Fruit fly (Drosophila melanogaster) whole organism, embryonic: ENCODE data around the gene gish.

Experiments used
- Abd-B ChIP-seq: fragments of 200-800 bp; sonication (Bioruptor generic); optimal IDR thresholded peaks from 2 replicates; lab custom pipeline; 2018; ENCODE audit warnings: missing biosample characterization, mild to moderate bottlenecking, missing genetic modification characterization, moderate library complexity
- Asciz ChIP-seq: fragments of 200-800 bp; sonication (Bioruptor generic); optimal IDR thresholded peaks from 2 replicates; lab custom pipeline; 2017; ENCODE audit warnings: missing biosample characterization, mild to moderate bottlenecking, missing genetic modification characterization, missing genetic modification reagents
- B-H1 ChIP-seq: fragments of 200-800 bp; sonication (Bioruptor generic); IDR thresholded peaks from 3 replicates; pipeline ENCODE4 v1.3.6; 2022; ENCODE audit warnings: missing biosample characterization, missing genetic modification characterization
- Bteb2 ChIP-seq: fragments of 200-800 bp; sonication (Bioruptor generic); optimal IDR thresholded peaks from 2 replicates; lab custom pipeline; 2016; ENCODE audit warnings: missing biosample characterization, missing genetic modification characterization
- CG10274 ChIP-seq: fragments of 200-800 bp; sonication (Bioruptor generic); optimal IDR thresholded peaks from 3 replicates; lab custom pipeline; 2017; ENCODE audit warnings: missing biosample characterization, mild to moderate bottlenecking, missing genetic modification characterization
- CG10366 ChIP-seq: fragments of 200-800 bp; sonication (Bioruptor generic); IDR thresholded peaks from 2 replicates; pipeline ENCODE4 v1.3.6; 2022; ENCODE audit warnings: missing biosample characterization, missing genetic modification characterization
- CG10462 ChIP-seq: fragments of 200-800 bp; sonication (Bioruptor generic); optimal IDR thresholded peaks from 2 replicates; lab custom pipeline; 2016; ENCODE audit warnings: missing biosample characterization, missing genetic modification characterization
- CG10654 ChIP-seq: fragments of 200-800 bp; sonication (Bioruptor generic); optimal IDR thresholded peaks from 2 replicates; lab custom pipeline; 2016; ENCODE audit warnings: missing biosample characterization, missing genetic modification characterization
- CG12155 ChIP-seq: fragments of 200-800 bp; sonication (Bioruptor generic); optimal IDR thresholded peaks from 3 replicates; lab custom pipeline; 2016; ENCODE audit warnings: missing biosample characterization, missing genetic modification characterization
- CG12299 ChIP-seq: fragments of 200-800 bp; sonication (Bioruptor generic); optimal IDR thresholded peaks from 2 replicates; lab custom pipeline; 2018; ENCODE audit warnings: missing biosample characterization, mild to moderate bottlenecking, missing genetic modification characterization
- CG13296 ChIP-seq: fragments of 200-800 bp; sonication (Bioruptor generic); optimal IDR thresholded peaks from 3 replicates; lab custom pipeline; 2018; ENCODE audit warnings: missing biosample characterization, mild to moderate bottlenecking, missing genetic modification characterization
- CG14667 ChIP-seq: fragments of 200-800 bp; sonication (Bioruptor generic); IDR thresholded peaks from 2 replicates; pipeline ENCODE4 v1.3.6; 2022; ENCODE audit warnings: missing biosample characterization, missing genetic modification characterization
- CG14710 ChIP-seq: fragments of 200-800 bp; sonication (Bioruptor generic); optimal IDR thresholded peaks from 3 replicates; lab custom pipeline; 2019; ENCODE audit warnings: missing biosample characterization, mild to moderate bottlenecking, missing genetic modification characterization, moderate library complexity
- CG15073 ChIP-seq: fragments of 200-800 bp; sonication (Bioruptor generic); optimal IDR thresholded peaks from 2 replicates; lab custom pipeline; 2016; ENCODE audit warnings: missing biosample characterization, missing genetic modification characterization
- CG1603 ChIP-seq: fragments of 200-800 bp; sonication (Bioruptor generic); optimal IDR thresholded peaks from 2 replicates; lab custom pipeline; 2019; ENCODE audit warnings: missing biosample characterization, mild to moderate bottlenecking, missing genetic modification characterization, moderate library complexity
- CG16813 ChIP-seq: fragments of 200-800 bp; sonication (Bioruptor generic); IDR thresholded peaks from 3 replicates; pipeline ENCODE4 v1.3.6; 2022; ENCODE audit warnings: missing biosample characterization, missing genetic modification characterization; ENCODE audit not compliant: partially characterized antibody
- CG32532 ChIP-seq: fragments of 200-800 bp; sonication (Bioruptor generic); IDR thresholded peaks from 2 replicates; pipeline ENCODE4 v1.3.6; 2022; ENCODE audit warnings: missing biosample characterization, missing genetic modification characterization
- CG33557 ChIP-seq: fragments of 200-800 bp; sonication (Bioruptor generic); optimal IDR thresholded peaks from 2 replicates; lab custom pipeline; 2019; ENCODE audit warnings: missing biosample characterization, mild to moderate bottlenecking, missing genetic modification characterization, moderate library complexity
- CG34224 ChIP-seq: fragments of 200-800 bp; sonication (Bioruptor generic); IDR thresholded peaks from 3 replicates; pipeline ENCODE4 v1.3.6; 2022; ENCODE audit warnings: missing biosample characterization, missing genetic modification characterization; ENCODE audit not compliant: partially characterized antibody
- CG4404 ChIP-seq: fragments of 200-800 bp; sonication (Bioruptor generic); IDR thresholded peaks from 2 replicates; pipeline ENCODE4 v1.3.6; 2022; ENCODE audit warnings: missing biosample characterization, missing genetic modification characterization
- CG5245 ChIP-seq: fragments of 200-800 bp; sonication (Bioruptor generic); optimal IDR thresholded peaks from 3 replicates; lab custom pipeline; 2016; ENCODE audit warnings: missing biosample characterization, missing genetic modification characterization
- CG6654 ChIP-seq: fragments of 200-800 bp; sonication (Bioruptor generic); optimal IDR thresholded peaks from 2 replicates; lab custom pipeline; 2017; ENCODE audit warnings: missing biosample characterization, mild to moderate bottlenecking, missing genetic modification characterization
- CG6813 ChIP-seq: fragments of 200-800 bp; sonication (Bioruptor generic); optimal IDR thresholded peaks from 2 replicates; lab custom pipeline; 2017; ENCODE audit warnings: missing biosample characterization, missing genetic modification characterization, mild to moderate bottlenecking, moderate library complexity, missing genetic modification reagents
- CG8478 ChIP-seq: fragments of >200 bp; optimal IDR thresholded peaks from 2 replicates; lab custom pipeline; 2018
- CG9437 ChIP-seq: fragments of 200-800 bp; sonication (Bioruptor generic); optimal IDR thresholded peaks from 2 replicates; lab custom pipeline; 2018; ENCODE audit warnings: missing biosample characterization, mild to moderate bottlenecking, missing genetic modification characterization
- CG9727 ChIP-seq: fragments of 200-800 bp; sonication (Bioruptor generic); optimal IDR thresholded peaks from 3 replicates; lab custom pipeline; 2017; ENCODE audit warnings: missing biosample characterization, mild to moderate bottlenecking, missing genetic modification characterization
- CG9932 ChIP-seq: fragments of 200-800 bp; sonication (Bioruptor generic); IDR thresholded peaks from 2 replicates; pipeline ENCODE4 v1.3.6; 2022; ENCODE audit warnings: missing biosample characterization, missing genetic modification characterization
- HLH4C ChIP-seq: fragments of 200-800 bp; sonication (Bioruptor generic); IDR thresholded peaks from 3 replicates; pipeline ENCODE4 v1.3.6; 2022; ENCODE audit warnings: missing biosample characterization, missing genetic modification characterization; ENCODE audit not compliant: partially characterized antibody
- HLHmδ ChIP-seq: fragments of 200-800 bp; sonication (Bioruptor generic); optimal IDR thresholded peaks from 2 replicates; lab custom pipeline; 2018; ENCODE audit warnings: missing biosample characterization, mild to moderate bottlenecking, missing genetic modification characterization, moderate library complexity
- Hmr ChIP-seq: fragments of 200-800 bp; sonication (Bioruptor generic); optimal IDR thresholded peaks from 3 replicates; lab custom pipeline; 2017; ENCODE audit warnings: mild to moderate bottlenecking, missing biosample characterization, missing genetic modification reagents, missing genetic modification characterization
- Pdp1 ChIP-seq, 2 experiments: fragments of 200-800 bp; sonication (Bioruptor generic); optimal IDR thresholded peaks; 3 replicates each; lab custom pipeline; 2016; ENCODE audit warnings: missing biosample characterization in 2 of 2, missing genetic modification characterization in 2 of 2, mild to moderate bottlenecking in 1 of 2, moderate library complexity in 1 of 2
- Tbp ChIP-seq: fragments of >200 bp; optimal IDR thresholded peaks from 2 replicates; lab custom pipeline; 2018; ENCODE audit warnings: missing biosample characterization, missing genetic modification characterization
- ap ChIP-seq: fragments of 200-800 bp; sonication (Bioruptor generic); IDR thresholded peaks from 2 replicates; pipeline ENCODE4 v1.3.6; 2022; ENCODE audit warnings: missing biosample characterization, missing genetic modification characterization
- bsh ChIP-seq, 2 experiments: fragments of 200-800 bp; sonication (Bioruptor generic); optimal IDR thresholded peaks; 2 replicates each; lab custom pipeline; 2017 to 2018; ENCODE audit warnings: mild to moderate bottlenecking in 2 of 2, missing biosample characterization in 2 of 2, missing genetic modification characterization in 2 of 2, moderate library complexity in 1 of 2
- cato ChIP-seq: fragments of 200-800 bp; sonication (Bioruptor generic); optimal IDR thresholded peaks from 2 replicates; lab custom pipeline; 2016; ENCODE audit warnings: missing biosample characterization, missing genetic modification characterization, borderline replicate concordance
- crol ChIP-seq: fragments of 200-800 bp; sonication (Bioruptor generic); IDR thresholded peaks from 2 replicates; pipeline ENCODE4 v1.3.6; 2022; ENCODE audit warnings: missing biosample characterization, missing genetic modification characterization
- cwo ChIP-seq: fragments of 200-800 bp; sonication (Bioruptor generic); optimal IDR thresholded peaks from 3 replicates; lab custom pipeline; 2017; ENCODE audit warnings: missing biosample characterization, missing genetic modification characterization, mild to moderate bottlenecking, moderate library complexity, missing genetic modification reagents
- dpn ChIP-seq, 2 experiments: fragments of 200-800 bp; sonication (Bioruptor generic); optimal IDR thresholded peaks; 3 replicates each; lab custom pipeline; 2016; ENCODE audit warnings: missing biosample characterization in 2 of 2, missing genetic modification characterization in 2 of 2
- fd102C ChIP-seq: fragments of 200-800 bp; sonication (Bioruptor generic); optimal IDR thresholded peaks from 2 replicates; lab custom pipeline; 2018; ENCODE audit warnings: missing biosample characterization, mild to moderate bottlenecking, missing genetic modification characterization, moderate library complexity
- gcm ChIP-seq: fragments of 200-800 bp; sonication (Bioruptor generic); optimal IDR thresholded peaks from 2 replicates; lab custom pipeline; 2019; ENCODE audit warnings: missing biosample characterization, mild to moderate bottlenecking, missing genetic modification characterization, moderate library complexity
- gfzf ChIP-seq: fragments of 200-800 bp; sonication (Bioruptor generic); optimal IDR thresholded peaks from 2 replicates; lab custom pipeline; 2016; ENCODE audit warnings: missing biosample characterization, mild to moderate bottlenecking, missing genetic modification characterization, moderate library complexity
- h ChIP-seq: fragments of >200 bp; optimal IDR thresholded peaks from 2 replicates; lab custom pipeline; 2017
- hb ChIP-seq: fragments of 200-800 bp; sonication (Bioruptor generic); IDR thresholded peaks from 3 replicates; pipeline ENCODE4 v1.3.6; 2022; ENCODE audit warnings: missing biosample characterization, missing genetic modification characterization; ENCODE audit not compliant: partially characterized antibody
- kay ChIP-seq: fragments of 200-800 bp; sonication (Bioruptor generic); optimal IDR thresholded peaks from 2 replicates; lab custom pipeline; 2016; ENCODE audit warnings: missing biosample characterization, missing genetic modification characterization
- lilli ChIP-seq: fragments of 200-800 bp; sonication (Bioruptor generic); optimal IDR thresholded peaks from 3 replicates; lab custom pipeline; 2016; ENCODE audit warnings: missing biosample characterization, missing genetic modification characterization
- mld ChIP-seq: fragments of 200-800 bp; sonication (Bioruptor generic); IDR thresholded peaks from 3 replicates; pipeline ENCODE4 v1.3.6; 2022; ENCODE audit warnings: missing biosample characterization, missing genetic modification characterization; ENCODE audit not compliant: partially characterized antibody
- otp ChIP-seq: fragments of 200-800 bp; sonication (Bioruptor generic); IDR thresholded peaks from 3 replicates; pipeline ENCODE4, ENCODE4 v1.3.6; 2022; ENCODE audit warnings: missing biosample characterization, missing genetic modification characterization
- pnt ChIP-seq: fragments of 200-800 bp; sonication (Bioruptor generic); optimal IDR thresholded peaks from 3 replicates; lab custom pipeline; 2016; ENCODE audit warnings: missing biosample characterization, missing genetic modification characterization
- psq ChIP-seq: fragments of 200-800 bp; sonication (Bioruptor generic); optimal IDR thresholded peaks from 2 replicates; lab custom pipeline; 2017; ENCODE audit warnings: missing biosample characterization, missing genetic modification characterization
- slp2 ChIP-seq: fragments of 200-800 bp; sonication (Bioruptor generic); optimal IDR thresholded peaks from 2 replicates; lab custom pipeline; 2016; ENCODE audit warnings: missing biosample characterization, missing genetic modification characterization
- vvl ChIP-seq: fragments of 200-800 bp; sonication (Bioruptor generic); IDR thresholded peaks from 2 replicates; pipeline ENCODE4 v1.3.6; 2022; ENCODE audit warnings: missing biosample characterization, missing genetic modification characterization

Gene gish

DNA sequence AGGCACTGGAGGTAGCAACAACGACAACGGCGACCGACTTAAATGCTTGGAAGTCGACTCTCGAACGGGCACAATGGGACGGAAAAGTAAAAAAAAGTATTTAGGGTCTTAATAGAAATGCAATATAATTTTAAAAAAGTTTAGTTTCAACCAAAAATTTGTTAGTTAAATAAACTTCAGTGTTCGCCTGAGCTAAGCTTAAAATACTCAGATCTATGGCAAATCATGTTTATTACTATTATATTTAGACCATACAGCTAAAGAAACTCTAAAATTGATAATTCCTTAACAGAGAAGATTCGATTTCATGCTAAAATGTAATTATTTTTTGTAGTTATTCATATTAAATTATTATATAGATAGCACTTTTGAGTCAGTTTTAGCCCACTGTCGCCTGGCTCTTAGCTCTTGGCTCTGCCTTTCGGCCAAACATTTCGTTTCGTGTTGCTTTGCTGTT, 18.8 kb upstream of the gish start (continued):
- TF ChIP-seq HLHmδ (GFP tag; lab: Kevin White, UChicago) (no peak), otp (no peak), CG10366 (no peak), CG5245 (GFP tag; lab: Kevin White, UChicago) (peak; percentile 9), CG9932 (GFP tag; lab: Robert Waterston, UW) (no peak), fd102C (GFP tag; lab: Kevin White, UChicago) (no peak), gcm (GFP tag; lab: Kevin White, UChicago) (peak; percentile 23), mld (no peak), CG14667 (GFP tag; lab: Robert Waterston, UW) (no peak), Tbp (GFP tag; lab: Kevin White, UChicago) (no peak), bsh (GFP tag; optimal IDR thresholded peaks at IDR 0.05; lab: Kevin White, UChicago) (peak; percentile 24 to 72), CG10654 (GFP tag; lab: Kevin White, UChicago) (peak; percentile 64), cato (GFP tag; lab: Kevin White, UChicago) (peak; percentile 54), Pdp1 (GFP tag; optimal IDR thresholded peaks at IDR 0.05; lab: Kevin White, UChicago) (peak in 1 of 2 experiments; percentile 8), psq (GFP tag; lab: Kevin White, UChicago) (peak; percentile 34), kay (GFP tag; lab: Kevin White, UChicago) (peak; percentile 6), Asciz (GFP tag; lab: Kevin White, UChicago) (peak; percentile 86), CG34224 (no peak), Bteb2 (GFP tag; lab: Kevin White, UChicago) (no peak), CG8478 (lab: Kevin White, UChicago) (no peak), lilli (GFP tag; lab: Kevin White, UChicago) (peak; percentile 18), hb (no peak), crol (GFP tag; lab: Robert Waterston, UW) (no peak), slp2 (peak; percentile 47), dpn (GFP tag; optimal IDR thresholded peaks at IDR 0.05; lab: Kevin White, UChicago) (peak in 1 of 2 experiments; percentile 66), CG16813 (GFP tag; lab: Robert Waterston, UW) (no peak), pnt (no peak), h (lab: Kevin White, UChicago) (no peak), gfzf (GFP tag; lab: Kevin White, UChicago) (no peak), CG6813 (GFP tag; lab: Kevin White, UChicago) (peak; percentile 66), cwo (GFP tag; lab: Kevin White, UChicago) (peak; percentile 74), Abd-B (peak; percentile 74), CG10462 (peak; percentile 57), vvl (GFP tag; lab: Robert Waterston, UW) (no peak), CG4404 (GFP tag; lab: Robert Waterston, UW) (no peak), CG1603 (tag; lab: Kevin White, UChicago) (peak; percentile 2), CG9437 (peak; percentile 84), CG6654 (GFP tag; lab: Kevin White, UChicago) (peak; percentile 58), CG12155 (peak; percentile 31), CG12299 (tag; lab: Kevin White, UChicago) (peak; percentile 61), Hmr (GFP tag; lab: Kevin White, UChicago) (peak; percentile 87), B-H1 (no peak), CG33557 (GFP tag; lab: Kevin White, UChicago) (peak; percentile 35), CG14710 (tag; lab: Kevin White, UChicago) (peak; percentile 76), CG13296 (GFP tag; lab: Kevin White, UChicago) (peak; percentile 88), CG10274 (peak; percentile 48), CG15073 (GFP tag; lab: Kevin White, UChicago) (no peak), HLH4C (GFP tag; lab: Robert Waterston, UW) (no peak), CG32532 (no peak), CG9727 (GFP tag; lab: Kevin White, UChicago) (peak; percentile 89), ap (GFP tag; lab: Robert Waterston, UW) (no peak)
